Worm (Caenorhabditis elegans) whole organism, young adult: ENCODE measurements around the gene ZK596.3.

Experiments
- Y79H2A.3 ChIP-seq: fragments of 200-800 bp; sonication (Bioruptor generic); conservative IDR thresholded peaks from 2 replicates; pipeline ENCODE4 v1.3.6; 2022; ENCODE audit warnings: missing genetic modification reagents, missing genetic modification characterization, missing compliant biosample characterization
- athp-1 ChIP-seq: sonication (generic microtip); optimal IDR thresholded peaks from 2 replicates; lab custom pipeline; 2017; ENCODE audit warnings: mild to moderate bottlenecking, missing genetic modification characterization, missing compliant biosample characterization
- dpl-1 ChIP-seq: fragments of 150-350 bp; optimal IDR thresholded peaks from 2 replicates; lab custom pipeline; 2014; ENCODE audit warnings: missing biosample characterization, missing genetic modification reagents, missing genetic modification characterization
- ets-4 ChIP-seq: fragments of 200-800 bp; sonication (Bioruptor generic); optimal IDR thresholded peaks from 2 replicates; lab custom pipeline; 2018; ENCODE audit warnings: mild to moderate bottlenecking, missing genetic modification characterization, missing compliant biosample characterization
- hlh-26 ChIP-seq: fragments of 200-800 bp; sonication (Bioruptor generic); conservative IDR thresholded peaks from 2 replicates; pipeline ENCODE4 v1.3.6; 2022; ENCODE audit warnings: missing genetic modification reagents, missing genetic modification characterization, missing compliant biosample characterization
- madf-8 ChIP-seq: fragments of 200-800 bp; sonication (Bioruptor generic); conservative IDR thresholded peaks from 2 replicates; pipeline ENCODE4 v1.3.6; 2022; ENCODE audit warnings: missing genetic modification reagents, missing genetic modification characterization, missing compliant biosample characterization
- sea-2 ChIP-seq: fragments of 200-800 bp; sonication (Bioruptor generic); IDR thresholded peaks from 2 replicates; pipeline ENCODE4 v1.3.6; 2022; ENCODE audit warnings: missing genetic modification characterization, missing compliant biosample characterization
- unc-62 ChIP-seq: fragments of 150-350 bp; optimal IDR thresholded peaks from 2 replicates; lab custom pipeline; 2014; ENCODE audit warnings: missing biosample characterization, missing genetic modification reagents, missing genetic modification characterization
- ztf-6 ChIP-seq: fragments of 200-800 bp; sonication (Bioruptor generic); IDR thresholded peaks from 2 replicates; pipeline ENCODE4 v1.3.6; 2022; ENCODE audit warnings: missing genetic modification reagents, missing genetic modification characterization, missing compliant biosample characterization

- TF ChIP-seq Y79H2A.3 (GFP tag; lab: Robert Waterston, UW) (no peak), dpl-1 (GFP tag; lab: Kevin White, UChicago) (no peak), madf-8 (GFP tag; lab: Robert Waterston, UW) (no peak), sea-2 (GFP tag; lab: Robert Waterston, UW) (no peak), hlh-26 (GFP tag; lab: Robert Waterston, UW) (no peak), ztf-6 (no peak), athp-1 (tag; lab: Kevin White, UChicago) (no peak), ets-4 (no peak), unc-62 (no peak)
Observed at ce11 chrIV:10934786-10935185, 30.6 kb upstream of the ZK596.3 start.
